Fruit fly (Drosophila melanogaster) S2 (cell line): ENCODE data around the gene InR.

Source experiments
- CG8478 ChIP-seq: fragments of >200 bp; optimal IDR thresholded peaks from 2 replicates; lab custom pipeline; 2018
- CTCF ChIP-seq, 2 experiments: fragments of >200 bp; optimal IDR thresholded peaks; 2 replicates each; lab custom pipeline; 2018

DNA sequence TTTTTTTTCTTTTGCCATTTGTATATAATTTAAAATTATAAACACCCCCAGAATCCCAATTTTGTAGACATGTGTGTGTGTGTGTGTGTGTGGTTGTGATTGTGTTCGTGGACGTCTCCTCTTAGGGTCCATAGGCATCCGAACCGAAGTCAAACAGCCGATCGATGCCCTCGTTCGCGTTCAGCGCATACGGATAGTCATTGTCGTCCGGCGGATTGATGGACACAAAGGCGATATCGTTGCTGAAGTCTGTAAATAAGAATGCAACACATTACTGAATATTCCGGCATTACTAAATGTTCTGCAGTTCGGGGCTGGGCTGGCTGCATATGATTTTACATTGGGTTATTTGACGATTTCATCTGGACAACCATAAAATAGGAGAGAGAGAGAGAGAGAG is 2.3 kb upstream of the InR start:
- TF ChIP-seq CTCF (optimal IDR thresholded peaks at IDR 0.05; lab: Kevin White, UChicago) (no peak), CG8478 (lab: Kevin White, UChicago) (no peak)
